Fruit fly (Drosophila melanogaster): ENCODE data around the gene CG11158.

CG11158 gene

DNA sequence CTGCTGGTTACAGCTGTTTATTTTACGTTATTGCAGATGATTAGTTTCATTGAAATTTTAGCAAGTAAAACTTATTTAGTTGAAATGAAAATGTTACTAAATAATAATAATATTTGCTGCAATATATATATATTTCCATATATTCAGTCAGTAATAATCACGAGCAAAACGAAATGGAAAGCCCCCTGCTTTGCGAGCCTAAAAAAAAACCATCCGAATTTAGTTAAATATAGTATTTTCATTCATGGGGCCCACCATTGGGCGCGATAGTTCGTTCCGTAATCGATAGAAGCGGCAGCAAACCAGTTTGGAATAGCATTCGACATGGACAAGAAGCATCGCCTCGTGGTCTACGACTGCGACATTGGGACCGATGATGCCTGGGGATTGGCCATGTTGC lies at the start of gene CG11158:
TSS of gene CG11158 (plus strand) at position 301 of the 400 bp plus-strand sequence.
- no peak for TF ChIP-seq Hr78 (GFP tag; optimal IDR thresholded peaks at IDR 0.05)

DNA sequence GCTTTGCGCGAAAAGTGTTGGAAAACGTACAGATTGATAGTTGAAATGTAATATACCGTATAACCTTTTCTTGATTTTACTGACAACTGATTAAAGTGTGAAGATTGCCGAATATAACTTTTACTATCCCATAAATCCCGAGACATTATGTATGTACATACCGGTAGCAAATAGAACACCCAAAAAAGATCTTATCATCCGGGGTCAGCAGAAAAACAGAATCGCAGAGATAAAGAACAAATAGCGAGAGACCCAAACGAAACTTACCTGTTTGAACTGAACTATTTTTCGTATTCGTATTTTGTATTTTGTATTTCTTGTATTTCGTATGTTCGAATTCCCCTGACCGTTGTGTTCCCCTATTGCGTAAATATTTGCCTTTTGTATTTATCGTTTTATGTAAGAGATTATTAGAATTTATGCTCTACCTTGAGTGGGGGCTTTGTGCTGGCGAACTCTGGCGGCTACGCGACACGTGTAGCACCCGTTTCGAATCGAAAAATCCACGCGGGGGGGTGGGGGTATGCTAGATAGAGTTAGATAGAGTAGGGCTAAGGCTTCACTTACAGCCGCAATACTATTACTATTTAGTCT lies 49.4 kb upstream of the CG11158 start:
- TF ChIP-seq Hr83 (GFP tag; optimal IDR thresholded peaks at IDR 0.05; ENCODE audit: poor library complexity, severe bottlenecking) (no peak), OdsH (GFP tag; optimal IDR thresholded peaks at IDR 0.05) (no peak), tai (GFP tag; optimal IDR thresholded peaks at IDR 0.05) (no peak), h (GFP tag; optimal IDR thresholded peaks at IDR 0.05) (no peak), GATAd (GFP tag; optimal IDR thresholded peaks at IDR 0.05) (no peak)

DNA sequence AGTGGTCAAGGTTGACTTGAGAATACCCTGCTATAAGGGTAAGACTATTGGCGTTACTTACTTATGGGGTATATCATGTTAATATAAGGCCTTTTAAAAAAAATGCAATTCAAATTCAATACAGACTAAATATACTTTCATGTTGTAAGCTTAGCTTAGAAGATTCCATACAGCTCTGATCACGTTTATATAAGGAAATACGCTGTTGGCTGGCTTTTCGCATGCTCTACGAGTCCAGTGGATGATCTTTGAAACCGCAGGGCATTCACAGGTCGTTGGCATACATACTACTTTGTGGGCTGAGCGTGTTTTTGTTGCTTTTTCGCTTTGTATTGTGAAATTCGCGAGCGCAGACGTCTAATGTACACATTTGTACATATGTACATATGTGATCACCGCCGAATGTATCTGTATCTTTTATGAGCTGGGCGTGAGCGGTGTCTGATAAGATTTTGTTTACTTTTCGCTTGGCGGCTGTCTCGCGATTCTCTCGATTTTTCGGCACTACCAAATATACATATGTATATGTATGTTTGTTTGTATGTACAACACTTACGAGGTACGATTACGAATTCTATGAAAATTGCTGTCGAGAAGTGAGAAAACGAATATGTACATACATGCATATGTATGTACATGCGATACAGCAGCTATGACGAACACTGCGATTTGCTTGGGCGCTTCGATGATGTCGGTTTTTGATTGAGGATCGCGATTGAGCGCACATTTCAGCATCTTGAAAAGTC lies 48.3 kb upstream of the CG11158 start:
- TF ChIP-seq jim (GFP tag; optimal IDR thresholded peaks at IDR 0.05) (no peak), foxo (GFP tag; optimal IDR thresholded peaks at IDR 0.05) (peak in 1 of 2 experiments; percentile 67), lola (GFP tag; optimal IDR thresholded peaks at IDR 0.05) (no peak), CrebA (GFP tag; optimal IDR thresholded peaks at IDR 0.05; ENCODE audit: borderline replicate concordance) (peak; percentile 64), woc (GFP tag; optimal IDR thresholded peaks at IDR 0.05) (peak; percentile 80), br (GFP tag; optimal IDR thresholded peaks at IDR 0.05) (peak; percentile 71), fru (GFP tag; optimal IDR thresholded peaks at IDR 0.05) (peak; percentile 82), Dif (GFP tag; optimal IDR thresholded peaks at IDR 0.05; ENCODE audit: partially characterized antibody) (no peak), dmrt93B (GFP tag; optimal IDR thresholded peaks at IDR 0.05) (peak; percentile 41), OdsH (GFP tag; optimal IDR thresholded peaks at IDR 0.05) (peak; percentile 77), Mio (GFP tag; optimal IDR thresholded peaks at IDR 0.05) (no peak), sage (GFP tag; optimal IDR thresholded peaks at IDR 0.05) (no peak), sv (GFP tag; optimal IDR thresholded peaks at IDR 0.05) (peak; percentile 13), rgr (GFP tag; optimal IDR thresholded peaks at IDR 0.05) (peak; percentile 68), Sp1 (GFP tag; optimal IDR thresholded peaks at IDR 0.05) (peak; percentile 38), dl (GFP tag; optimal IDR thresholded peaks at IDR 0.05; ENCODE audit: insufficient read depth in 1 of 2, partially characterized antibody in 2 of 2) (no peak), Jra (GFP tag; optimal IDR thresholded peaks at IDR 0.05) (peak; percentile 50), GATAd (GFP tag; optimal IDR thresholded peaks at IDR 0.05) (no peak), CG9705 (GFP tag; optimal IDR thresholded peaks at IDR 0.05) (peak; percentile 5), h (GFP tag; optimal IDR thresholded peaks at IDR 0.05) (peak; percentile 82), usp (GFP tag; optimal IDR thresholded peaks at IDR 0.05) (no peak), ey (GFP tag; optimal IDR thresholded peaks at IDR 0.05) (peak; percentile 68), Myc (optimal IDR thresholded peaks at IDR 0.05) (no peak), Hr78 (GFP tag; optimal IDR thresholded peaks at IDR 0.05) (no peak), Hr83 (GFP tag; optimal IDR thresholded peaks at IDR 0.05; ENCODE audit: poor library complexity, severe bottlenecking) (peak; percentile 65), HLH106 (tag; optimal IDR thresholded peaks at IDR 0.05) (peak; percentile 65), N (GFP tag; optimal IDR thresholded peaks at IDR 0.05) (no peak), Rel (GFP tag; optimal IDR thresholded peaks at IDR 0.05) (no peak), Rel (tag; optimal IDR thresholded peaks at IDR 0.05) (peak; percentile 42), CG32264 (GFP tag; optimal IDR thresholded peaks at IDR 0.05) (no peak), brk (GFP tag; optimal IDR thresholded peaks at IDR 0.05) (peak; percentile 26), Dfd (GFP tag; optimal IDR thresholded peaks at IDR 0.05) (no peak), Vsx2 (GFP tag; optimal IDR thresholded peaks at IDR 0.05; ENCODE audit: partially characterized antibody) (no peak), Abd-B (GFP tag; optimal IDR thresholded peaks at IDR 0.05) (no peak), psq (GFP tag; optimal IDR thresholded peaks at IDR 0.05) (peak; percentile 63), dsf (GFP tag; optimal IDR thresholded peaks at IDR 0.05; ENCODE audit: borderline replicate concordance) (no peak), tai (GFP tag; optimal IDR thresholded peaks at IDR 0.05) (peak; percentile 61), Hnf4 (GFP tag; optimal IDR thresholded peaks at IDR 0.05) (peak; percentile 65), pan (optimal IDR thresholded peaks at IDR 0.05) (no peak)

Data from whole organism, wandering third instar larva.